Worm (Caenorhabditis elegans) whole organism, young adult: ENCODE measurements around the gene rsp-1.

Experiments used
- B0035.1 ChIP-seq: sonication (generic microtip); optimal IDR thresholded peaks from 2 replicates; lab custom pipeline; 2016; ENCODE audit warnings: missing genetic modification characterization, mild to moderate bottlenecking, missing compliant biosample characterization, missing genotype, missing genetic modification reagents
- B0336.3 ChIP-seq: fragments of 200-800 bp; sonication (Bioruptor generic); IDR thresholded peaks from 2 replicates; pipeline ENCODE4 v1.3.6; 2022; ENCODE audit warnings: missing genetic modification characterization, missing compliant biosample characterization
- D2030.7 ChIP-seq: fragments of 200-800 bp; sonication (Bioruptor generic); IDR thresholded peaks from 2 replicates; pipeline ENCODE4 v1.3.6; 2022; ENCODE audit warnings: missing genetic modification reagents, missing genetic modification characterization, missing compliant biosample characterization
- F39B2.1 ChIP-seq: fragments of 200-800 bp; sonication (Bioruptor generic); IDR thresholded peaks from 2 replicates; pipeline ENCODE4 v1.3.6; 2022; ENCODE audit warnings: missing genetic modification reagents, missing genetic modification characterization, missing compliant biosample characterization
- F52B5.7 ChIP-seq: sonication (generic microtip); optimal IDR thresholded peaks from 2 replicates; lab custom pipeline; 2016; ENCODE audit warnings: mild to moderate bottlenecking, missing genetic modification characterization, missing compliant biosample characterization
- F57A8.1 ChIP-seq: fragments of 200-800 bp; sonication (Bioruptor generic); optimal IDR thresholded peaks from 2 replicates; lab custom pipeline; 2018; ENCODE audit warnings: mild to moderate bottlenecking, missing genetic modification characterization, moderate library complexity, missing compliant biosample characterization
- T07F8.4 ChIP-seq: sonication (generic microtip); optimal IDR thresholded peaks from 2 replicates; lab custom pipeline; 2016; ENCODE audit warnings: mild to moderate bottlenecking, missing genetic modification characterization, moderate library complexity, missing compliant biosample characterization
- Y56A3A.18 ChIP-seq: fragments of 200-800 bp; sonication (Bioruptor generic); IDR thresholded peaks from 2 replicates; pipeline ENCODE4 v1.3.6; 2022; ENCODE audit warnings: missing genetic modification reagents, missing genetic modification characterization, missing compliant biosample characterization
- Y79H2A.3 ChIP-seq: fragments of 200-800 bp; sonication (Bioruptor generic); conservative IDR thresholded peaks from 2 replicates; pipeline ENCODE4 v1.3.6; 2022; ENCODE audit warnings: missing genetic modification reagents, missing genetic modification characterization, missing compliant biosample characterization
- ZK185.1 ChIP-seq: sonication (generic microtip); optimal IDR thresholded peaks from 2 replicates; lab custom pipeline; 2016; ENCODE audit warnings: mild to moderate bottlenecking, missing genetic modification characterization, missing compliant biosample characterization; ENCODE audit not compliant: poor library complexity, severe bottlenecking
- akir-1 ChIP-seq: fragments of 200-800 bp; sonication (Bioruptor generic); optimal IDR thresholded peaks from 2 replicates; lab custom pipeline; 2018; ENCODE audit warnings: mild to moderate bottlenecking, missing genetic modification characterization, moderate library complexity, missing compliant biosample characterization
- attf-6 ChIP-seq: fragments of 200-800 bp; sonication (Bioruptor generic); IDR thresholded peaks from 2 replicates; pipeline ENCODE4 v1.3.6; 2022; ENCODE audit warnings: missing genetic modification reagents, missing genetic modification characterization, missing compliant biosample characterization
- bed-2 ChIP-seq: fragments of 200-800 bp; sonication (Bioruptor generic); IDR thresholded peaks from 2 replicates; pipeline ENCODE4 v1.3.6; 2022; ENCODE audit warnings: missing genetic modification reagents, missing genetic modification characterization, missing compliant biosample characterization
- ceh-27 ChIP-seq: fragments of 200-800 bp; sonication (Bioruptor generic); optimal IDR thresholded peaks from 2 replicates; lab custom pipeline; 2018; ENCODE audit warnings: mild to moderate bottlenecking, missing genetic modification characterization, moderate library complexity, missing compliant biosample characterization
- ceh-79 ChIP-seq: sonication (generic microtip); optimal IDR thresholded peaks from 2 replicates; lab custom pipeline; 2017; ENCODE audit warnings: mild to moderate bottlenecking, missing genetic modification characterization, missing compliant biosample characterization
- chd-7 ChIP-seq: sonication (generic microtip); optimal IDR thresholded peaks from 2 replicates; lab custom pipeline; 2016; ENCODE audit warnings: mild to moderate bottlenecking, missing genetic modification characterization, moderate library complexity, missing compliant biosample characterization
- dpl-1 ChIP-seq: fragments of 150-350 bp; optimal IDR thresholded peaks from 2 replicates; lab custom pipeline; 2014; ENCODE audit warnings: missing biosample characterization, missing genetic modification reagents, missing genetic modification characterization
- gei-17 ChIP-seq: fragments of 200-800 bp; sonication (Bioruptor generic); optimal IDR thresholded peaks from 2 replicates; lab custom pipeline; 2018; ENCODE audit warnings: mild to moderate bottlenecking, missing genetic modification characterization, missing compliant biosample characterization
- him-1 ChIP-seq: sonication (generic microtip); optimal IDR thresholded peaks from 2 replicates; lab custom pipeline; 2016; ENCODE audit warnings: missing genotype, missing genetic modification reagents, missing genetic modification characterization, missing compliant biosample characterization
- hmg-20 ChIP-seq: fragments of 200-800 bp; sonication (Bioruptor generic); IDR thresholded peaks from 2 replicates; pipeline ENCODE4 v1.3.6; 2022; ENCODE audit warnings: missing genetic modification reagents, missing genetic modification characterization, missing compliant biosample characterization
- hsf-1 ChIP-seq: fragments of 200-800 bp; sonication (Bioruptor generic); IDR thresholded peaks from 2 replicates; pipeline ENCODE4 v1.3.6; 2022; ENCODE audit warnings: missing genetic modification reagents, missing genetic modification characterization, missing compliant biosample characterization
- lag-1 ChIP-seq: fragments of 200-800 bp; sonication (Bioruptor generic); IDR thresholded peaks from 2 replicates; pipeline ENCODE4 v1.3.6; 2022; ENCODE audit warnings: missing genetic modification reagents, missing genetic modification characterization, missing compliant biosample characterization
- lir-1 ChIP-seq: fragments of 200-800 bp; sonication (Bioruptor generic); conservative IDR thresholded peaks from 2 replicates; pipeline ENCODE4 v1.3.6; 2022; ENCODE audit warnings: missing genetic modification reagents, missing genetic modification characterization, missing compliant biosample characterization
- lsl-1 ChIP-seq: fragments of 200-800 bp; sonication (Bioruptor generic); optimal IDR thresholded peaks from 2 replicates; lab custom pipeline; 2018; ENCODE audit warnings: mild to moderate bottlenecking, missing genetic modification characterization, moderate library complexity, missing compliant biosample characterization
- madf-8 ChIP-seq: fragments of 200-800 bp; sonication (Bioruptor generic); conservative IDR thresholded peaks from 2 replicates; pipeline ENCODE4 v1.3.6; 2022; ENCODE audit warnings: missing genetic modification reagents, missing genetic modification characterization, missing compliant biosample characterization
- mel-28 ChIP-seq: sonication (generic microtip); optimal IDR thresholded peaks from 2 replicates; lab custom pipeline; 2016; ENCODE audit warnings: borderline replicate concordance, mild to moderate bottlenecking, missing genetic modification characterization, missing compliant biosample characterization
- mes-4 ChIP-seq: sonication (generic microtip); optimal IDR thresholded peaks from 2 replicates; lab custom pipeline; 2016; ENCODE audit warnings: missing genotype, missing genetic modification characterization, missing compliant biosample characterization
- nfyb-1 ChIP-seq: fragments of 200-800 bp; sonication (Bioruptor generic); IDR thresholded peaks from 2 replicates; pipeline ENCODE4 v1.3.6; 2022; ENCODE audit warnings: missing genetic modification reagents, missing genetic modification characterization, missing compliant biosample characterization
- nhr-120 ChIP-seq: fragments of 200-800 bp; sonication (Bioruptor generic); IDR thresholded peaks from 2 replicates; pipeline ENCODE4 v1.3.6; 2022; ENCODE audit warnings: missing genetic modification characterization, missing compliant biosample characterization
- nhr-179 ChIP-seq: sonication (generic microtip); optimal IDR thresholded peaks from 2 replicates; lab custom pipeline; 2016; ENCODE audit warnings: mild to moderate bottlenecking, missing genetic modification characterization, missing compliant biosample characterization
- nhr-80 ChIP-seq: sonication (generic microtip); optimal IDR thresholded peaks from 2 replicates; lab custom pipeline; 2016; ENCODE audit warnings: missing genetic modification characterization, missing compliant biosample characterization
- nhr-90 ChIP-seq: sonication (generic microtip); optimal IDR thresholded peaks from 2 replicates; lab custom pipeline; 2016; ENCODE audit warnings: missing genotype, mild to moderate bottlenecking, missing genetic modification characterization, missing compliant biosample characterization
- repo-1 ChIP-seq: sonication (generic microtip); optimal IDR thresholded peaks from 2 replicates; lab custom pipeline; 2017; ENCODE audit warnings: mild to moderate bottlenecking, missing genetic modification characterization, missing compliant biosample characterization
- sdz-38 ChIP-seq: sonication (generic microtip); optimal IDR thresholded peaks from 2 replicates; lab custom pipeline; 2016; ENCODE audit warnings: missing genotype, missing genetic modification characterization, missing compliant biosample characterization
- sea-2 ChIP-seq: fragments of 200-800 bp; sonication (Bioruptor generic); IDR thresholded peaks from 2 replicates; pipeline ENCODE4 v1.3.6; 2022; ENCODE audit warnings: missing genetic modification characterization, missing compliant biosample characterization
- snpc-1.1 ChIP-seq: sonication (generic microtip); optimal IDR thresholded peaks from 2 replicates; lab custom pipeline; 2017; ENCODE audit warnings: missing genetic modification characterization, mild to moderate bottlenecking, missing compliant biosample characterization, antibody characterized with exemption, moderate library complexity, missing genotype, missing genetic modification reagents; ENCODE audit not compliant: insufficient read depth
- snpc-3.4 ChIP-seq: sonication (generic microtip); optimal IDR thresholded peaks from 2 replicates; lab custom pipeline; 2017; ENCODE audit warnings: missing genetic modification characterization, mild to moderate bottlenecking, missing compliant biosample characterization, antibody characterized with exemption, moderate library complexity, missing genotype, missing genetic modification reagents
- snpc-4 ChIP-seq, 5 experiments: fragments of 150-350 bp in 1 of 5; sonication (generic microtip) in 4 of 5; optimal IDR thresholded peaks; 2 replicates each; lab custom pipeline; 2014 to 2018; ENCODE audit warnings: missing genetic modification characterization in 5 of 5, missing biosample characterization in 3 of 5, antibody characterized with exemption in 2 of 5, mild to moderate bottlenecking in 2 of 5, missing compliant biosample characterization in 2 of 5, missing genotype in 2 of 5, moderate library complexity in 2 of 5, missing genetic modification reagents in 1 of 5
- tbx-9 ChIP-seq: sonication (generic microtip); optimal IDR thresholded peaks from 2 replicates; lab custom pipeline; 2016; ENCODE audit warnings: borderline replicate concordance, missing genetic modification characterization, inconsistent platforms, missing compliant biosample characterization
- tlf-1 ChIP-seq: fragments of 200-800 bp; sonication (Bioruptor generic); optimal IDR thresholded peaks from 2 replicates; lab custom pipeline; 2018; ENCODE audit warnings: mild to moderate bottlenecking, missing genetic modification characterization, missing compliant biosample characterization
- unc-130 ChIP-seq: sonication (generic microtip); optimal IDR thresholded peaks from 2 replicates; lab custom pipeline; 2016; ENCODE audit warnings: missing genetic modification reagents, missing genetic modification characterization, missing compliant biosample characterization
- ztf-18 ChIP-seq: sonication (generic microtip); optimal IDR thresholded peaks from 2 replicates; lab custom pipeline; 2016; ENCODE audit warnings: missing genotype, mild to moderate bottlenecking, missing genetic modification characterization, missing compliant biosample characterization
- ztf-25 ChIP-seq: fragments of 200-800 bp; sonication (Bioruptor generic); IDR thresholded peaks from 2 replicates; pipeline ENCODE4 v1.3.6; 2022; ENCODE audit warnings: missing genetic modification reagents, missing genetic modification characterization, missing compliant biosample characterization
- ztf-26 ChIP-seq: sonication (generic microtip); optimal IDR thresholded peaks from 2 replicates; lab custom pipeline; 2017; ENCODE audit warnings: missing genetic modification characterization, missing compliant biosample characterization
- ztf-3 ChIP-seq: fragments of 200-800 bp; sonication (Bioruptor generic); optimal IDR thresholded peaks from 2 replicates; lab custom pipeline; 2018; ENCODE audit warnings: mild to moderate bottlenecking, missing genetic modification characterization, missing compliant biosample characterization

The rsp-1 gene

ce11 chrII:11464427-11464944 is 11.3 kb downstream of the rsp-1 start, which contains the start of the genes aars-1 and rga-1 (continued):
- peak; percentile 71 for TF ChIP-seq nfyb-1 (GFP tag; lab: Robert Waterston, UW)
- peak; percentile 30 for TF ChIP-seq chd-7 (tag; lab: Kevin White, UChicago)
- TF ChIP-seq nhr-120 (GFP tag; lab: Robert Waterston, UW), result no peak
- TF ChIP-seq nhr-179 (tag; lab: Kevin White, UChicago), result no peak
- no peak for TF ChIP-seq snpc-3.4 (tag; lab: Kevin White, UChicago)
- no peak for TF ChIP-seq gei-17 (GFP tag; lab: Kevin White, UChicago)
- peak; percentile 45 for TF ChIP-seq ZK185.1
- no peak for TF ChIP-seq hsf-1
- no peak for TF ChIP-seq him-1 (tag; lab: Kevin White, UChicago)
- no peak for TF ChIP-seq sea-2
- no peak for TF ChIP-seq tbx-9
- no peak for TF ChIP-seq snpc-4 (GFP tag; optimal IDR thresholded peaks at IDR 0.05; lab: Kevin White, UChicago)
- TF ChIP-seq snpc-4 (tag; optimal IDR thresholded peaks at IDR 0.05; lab: Kevin White, UChicago), result peak in 3 of 4 experiments; percentile 18 to 39 (median 38)
- TF ChIP-seq F57A8.1, result no peak
- TF ChIP-seq Y56A3A.18, result no peak
- peak; percentile 96 for TF ChIP-seq nhr-80
- TF ChIP-seq mes-4 (tag; lab: Kevin White, UChicago), result no peak
- TF ChIP-seq sdz-38 (tag; lab: Kevin White, UChicago), result no peak
- TF ChIP-seq B0035.1 (tag; lab: Kevin White, UChicago), result no peak
- TF ChIP-seq Y79H2A.3, result no peak
- no peak for TF ChIP-seq tlf-1
- no peak for TF ChIP-seq ztf-25 (GFP tag; lab: Robert Waterston, UW)
- TF ChIP-seq ztf-26 (tag; lab: Kevin White, UChicago), result no peak
- no peak for TF ChIP-seq snpc-1.1 (tag; lab: Kevin White, UChicago)
- TF ChIP-seq mel-28 (tag; lab: Kevin White, UChicago), result no peak
- no peak for TF ChIP-seq dpl-1 (GFP tag; lab: Kevin White, UChicago)
- TF ChIP-seq ztf-3 (GFP tag; lab: Kevin White, UChicago), result no peak
- TF ChIP-seq bed-2 (GFP tag; lab: Robert Waterston, UW), result no peak
- no peak for TF ChIP-seq F39B2.1 (GFP tag; lab: Robert Waterston, UW)
- no peak for TF ChIP-seq ceh-27 (GFP tag; lab: Kevin White, UChicago)
- TF ChIP-seq T07F8.4 (tag; lab: Kevin White, UChicago), result no peak
- no peak for TF ChIP-seq akir-1 (GFP tag; lab: Kevin White, UChicago)
- TF ChIP-seq lir-1 (GFP tag; lab: Robert Waterston, UW), result no peak; the same call in 1 of the 2 replicates
- no peak for TF ChIP-seq lsl-1 (GFP tag; lab: Kevin White, UChicago)
- TF ChIP-seq attf-6 (GFP tag; lab: Robert Waterston, UW), result no peak
- TF ChIP-seq madf-8 (GFP tag; lab: Robert Waterston, UW), result no peak
- TF ChIP-seq nhr-90 (tag; lab: Kevin White, UChicago), result no peak
- no peak for TF ChIP-seq D2030.7 (GFP tag; lab: Robert Waterston, UW)

DNA sequence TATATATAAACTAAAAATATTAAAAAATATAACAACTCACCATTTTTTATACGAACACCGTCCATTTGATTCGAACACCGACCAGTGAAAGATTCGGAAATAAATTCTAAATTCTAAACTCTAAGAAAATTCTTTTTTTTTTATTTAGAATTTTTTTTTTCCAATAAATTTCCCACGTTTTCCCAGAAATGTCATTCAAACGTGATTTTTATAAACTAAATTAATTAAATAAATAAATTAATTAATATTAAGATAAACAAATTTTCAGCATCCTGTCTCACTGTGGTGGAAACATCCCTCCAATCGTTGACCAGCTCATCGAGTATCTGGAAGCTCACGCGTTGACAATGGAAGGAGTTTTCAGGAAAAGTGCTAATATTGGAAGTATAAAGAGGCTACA is 14.4 kb downstream of the rsp-1 start, which contains the start of gene klp-17:
Gene klp-17, minus strand, starts transcription at position 101 of the 400 bp plus-strand sequence.
- TF ChIP-seq hmg-20 (GFP tag; lab: Robert Waterston, UW) (no peak), F52B5.7 (tag; lab: Kevin White, UChicago) (no peak), unc-130 (GFP tag; lab: Kevin White, UChicago) (no peak), nfyb-1 (GFP tag; lab: Robert Waterston, UW) (no peak), lag-1 (GFP tag; lab: Robert Waterston, UW) (no peak), repo-1 (tag; lab: Kevin White, UChicago) (no peak), ztf-18 (tag; lab: Kevin White, UChicago) (no peak), B0336.3 (GFP tag; lab: Robert Waterston, UW) (no peak), ceh-79 (tag; lab: Kevin White, UChicago) (no peak)
